Worm (Caenorhabditis elegans) whole organism, young adult: ENCODE measurements around the gene arr-1.

ENCODE experiments used
- B0336.3 ChIP-seq: fragments of 200-800 bp; sonication (Bioruptor generic); IDR thresholded peaks from 2 replicates; pipeline ENCODE4 v1.3.6; 2022; ENCODE audit warnings: missing genetic modification characterization, missing compliant biosample characterization
- ama-1 ChIP-seq, 3 experiments: fragments of 150-350 bp in 1 of 3; sonication (generic microtip) in 2 of 3; optimal IDR thresholded peaks; 2 replicates each; lab custom pipeline; 2014 to 2018; ENCODE audit warnings: missing biosample characterization in 2 of 3, missing genetic modification characterization in 2 of 3, missing genetic modification reagents in 2 of 3
- attf-6 ChIP-seq: fragments of 200-800 bp; sonication (Bioruptor generic); IDR thresholded peaks from 2 replicates; pipeline ENCODE4 v1.3.6; 2022; ENCODE audit warnings: missing genetic modification reagents, missing genetic modification characterization, missing compliant biosample characterization
- dox-1 ChIP-seq: fragments of 200-800 bp; sonication (Bioruptor generic); IDR thresholded peaks from 2 replicates; pipeline ENCODE4 v1.3.6; 2022; ENCODE audit warnings: missing genetic modification reagents, missing genetic modification characterization, missing compliant biosample characterization
- dpl-1 ChIP-seq: fragments of 150-350 bp; optimal IDR thresholded peaks from 2 replicates; lab custom pipeline; 2014; ENCODE audit warnings: missing biosample characterization, missing genetic modification reagents, missing genetic modification characterization
- lin-35 ChIP-seq, 3 experiments: fragments of 150-350 bp in 2 of 3; sonication (generic microtip) in 1 of 3; optimal IDR thresholded peaks; 2 replicates each; lab custom pipeline; 2014 to 2018; ENCODE audit warnings: missing biosample characterization in 3 of 3, missing genetic modification characterization in 3 of 3, missing genetic modification reagents in 3 of 3
- somi-1 ChIP-seq: fragments of 200-800 bp; sonication (Bioruptor generic); optimal IDR thresholded peaks from 2 replicates; lab custom pipeline; 2018; ENCODE audit warnings: mild to moderate bottlenecking, missing genetic modification characterization, missing compliant biosample characterization

DNA sequence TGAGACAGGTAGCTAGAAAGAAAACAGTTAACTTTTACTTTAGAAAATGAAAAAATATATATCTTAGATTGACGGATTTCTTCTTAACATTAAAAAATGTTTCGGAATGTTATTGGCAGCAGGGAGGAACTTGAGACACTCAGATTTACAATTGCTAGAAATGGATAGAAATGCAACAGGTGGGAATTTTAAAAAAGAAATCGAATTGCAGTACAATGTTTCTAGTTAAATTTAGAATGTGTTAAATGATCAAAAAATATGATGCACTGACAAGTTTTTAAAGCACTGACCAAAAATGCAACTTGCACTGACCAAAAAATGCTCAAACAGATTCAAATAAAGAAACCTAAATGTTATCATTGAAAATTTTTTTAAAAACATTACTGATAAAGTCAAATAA is 24.5 kb upstream of the arr-1 start:
- no peak for TF ChIP-seq lin-35 (GFP tag; optimal IDR thresholded peaks at IDR 0.05; lab: Kevin White, UChicago)
- no peak for TF ChIP-seq dpl-1 (GFP tag; lab: Kevin White, UChicago)
- no peak for TF ChIP-seq attf-6 (GFP tag; lab: Robert Waterston, UW)
- TF ChIP-seq dox-1 (GFP tag; lab: Robert Waterston, UW): no peak
- TF ChIP-seq ama-1 (optimal IDR thresholded peaks at IDR 0.05; lab: Kevin White, UChicago): no peak
- TF ChIP-seq ama-1 (GFP tag; optimal IDR thresholded peaks at IDR 0.05; lab: Kevin White, UChicago): no peak
- TF ChIP-seq somi-1 (GFP tag; lab: Kevin White, UChicago): no peak
- no peak for TF ChIP-seq B0336.3
